Worm (Caenorhabditis elegans) whole organism, L4 larva: ENCODE results near the gene Y105C5A.1274.

Experiments used
- F26F4.8 ChIP-seq: fragments of 200-800 bp; sonication (Bioruptor generic); conservative IDR thresholded peaks from 2 replicates; pipeline ENCODE4 v1.3.6; 2022; ENCODE audit warnings: missing genetic modification characterization, missing compliant biosample characterization
- R02D3.7 ChIP-seq: fragments of 150-350 bp; sonication (generic microtip); optimal IDR thresholded peaks from 3 replicates; lab custom pipeline; 2014; ENCODE audit warnings: missing biosample characterization, missing genetic modification characterization
- aha-1 ChIP-seq: fragments of 150-350 bp; peaks from one replicate; lab custom pipeline; 2014; ENCODE audit warnings: missing biosample characterization, missing genetic modification characterization
- ceh-28 ChIP-seq: fragments of 150-350 bp; optimal IDR thresholded peaks from 2 replicates; lab custom pipeline; 2014; ENCODE audit warnings: missing biosample characterization, missing genetic modification reagents, missing genetic modification characterization
- fkh-10 ChIP-seq: fragments of 150-350 bp; optimal IDR thresholded peaks from 2 replicates; lab custom pipeline; 2014; ENCODE audit warnings: missing biosample characterization, missing genetic modification reagents, missing genetic modification characterization
- fos-1 ChIP-seq: fragments of 150-350 bp; optimal IDR thresholded peaks from 2 replicates; lab custom pipeline; 2014; ENCODE audit warnings: missing biosample characterization, missing genetic modification characterization
- lin-39 ChIP-seq: fragments of 150-350 bp; optimal IDR thresholded peaks from 2 replicates; lab custom pipeline; 2014; ENCODE audit warnings: missing biosample characterization, missing genetic modification reagents, missing genetic modification characterization
- lsy-2 ChIP-seq, 2 experiments: fragments of 150-350 bp in 1 of 2; sonication (generic microtip) in 1 of 2; optimal IDR thresholded peaks; 2 replicates each; lab custom pipeline; 2014 to 2017; ENCODE audit warnings: missing biosample characterization in 2 of 2, missing genetic modification characterization in 2 of 2
- nhr-41 ChIP-seq: fragments of 200-800 bp; sonication (Bioruptor generic); IDR thresholded peaks from 2 replicates; pipeline ENCODE4 v1.3.6; 2022; ENCODE audit warnings: missing genetic modification reagents, missing genetic modification characterization, missing compliant biosample characterization
- tag-97 ChIP-seq: fragments of 200-800 bp; sonication (Bioruptor generic); IDR thresholded peaks from 2 replicates; pipeline ENCODE4 v1.3.6; 2022; ENCODE audit warnings: missing genetic modification characterization, missing compliant biosample characterization

DNA sequence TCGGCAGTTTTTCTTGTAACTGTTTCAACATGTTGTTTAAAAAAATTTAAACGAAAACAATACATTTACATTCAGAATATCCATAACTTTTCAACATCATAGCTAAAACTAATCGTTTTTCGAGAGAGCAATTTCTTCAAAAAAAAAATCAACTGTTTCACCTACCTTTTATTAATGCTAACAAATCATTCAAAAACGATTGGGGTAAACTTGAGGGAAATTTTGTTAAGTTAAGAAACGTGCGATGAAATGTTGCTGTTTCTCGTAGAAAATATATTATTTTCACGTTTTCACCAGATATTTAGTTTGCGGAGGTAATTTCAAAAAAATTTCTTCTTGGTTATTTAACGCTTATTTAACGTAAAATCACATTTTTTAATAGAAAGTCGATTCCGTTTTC lies 28.1 kb upstream of the Y105C5A.1274 start:
- TF ChIP-seq F26F4.8: no peak
- TF ChIP-seq ceh-28 (tag; lab: Kevin White, UChicago): no peak
- no peak for TF ChIP-seq tag-97 (GFP tag; lab: Robert Waterston, UW)
- TF ChIP-seq fos-1 (tag; lab: Kevin White, UChicago): no peak
- TF ChIP-seq fkh-10: no peak
- TF ChIP-seq aha-1 (tag; lab: Kevin White, UChicago): no peak
- no peak for TF ChIP-seq lin-39 (tag; lab: Kevin White, UChicago)
- TF ChIP-seq nhr-41 (GFP tag; lab: Robert Waterston, UW): no peak
- TF ChIP-seq lsy-2 (tag; optimal IDR thresholded peaks at IDR 0.05; lab: Kevin White, UChicago): no peak
- no peak for TF ChIP-seq R02D3.7 (tag; lab: Kevin White, UChicago)
